Worm (Caenorhabditis elegans) whole organism, midembryonic: ENCODE measurements around the gene nfm-1.

Experiments
- T22C8.4 ChIP-seq: fragments of 200-800 bp; sonication (Bioruptor generic); IDR thresholded peaks from 2 replicates; pipeline ENCODE4 v1.3.6; 2022; ENCODE audit warnings: missing genetic modification characterization, missing compliant biosample characterization
- cog-1 ChIP-seq: sonication (generic microtip); optimal IDR thresholded peaks from 2 replicates; lab custom pipeline; 2016; ENCODE audit warnings: missing genetic modification characterization, missing compliant biosample characterization
- flt-1 ChIP-seq: fragments of 200-800 bp; sonication (Bioruptor generic); IDR thresholded peaks from 2 replicates; pipeline ENCODE4 v1.3.6; 2022; ENCODE audit warnings: missing genetic modification characterization, missing compliant biosample characterization
- klf-2 ChIP-seq: fragments of 200-800 bp; sonication (Bioruptor generic); conservative IDR thresholded peaks from 2 replicates; pipeline ENCODE4 v1.3.6; 2022; ENCODE audit warnings: missing genetic modification reagents, missing genetic modification characterization, missing compliant biosample characterization
- med-1 ChIP-seq: sonication (generic microtip); optimal IDR thresholded peaks from 2 replicates; lab custom pipeline; 2017; ENCODE audit warnings: missing genetic modification characterization, mild to moderate bottlenecking, missing compliant biosample characterization, antibody characterized with exemption, missing genetic modification reagents; ENCODE audit not compliant: insufficient read depth
- ref-1 ChIP-seq: fragments of 200-800 bp; sonication (Bioruptor generic); conservative IDR thresholded peaks from 2 replicates; pipeline ENCODE4 v1.3.6; 2022; ENCODE audit warnings: missing genetic modification reagents, missing genetic modification characterization, missing compliant biosample characterization
- tab-1 ChIP-seq: fragments of 200-800 bp; sonication (Bioruptor generic); IDR thresholded peaks from 2 replicates; pipeline ENCODE4 v1.3.6; 2022; ENCODE audit warnings: missing genetic modification characterization, missing compliant biosample characterization
- ztf-23 ChIP-seq: fragments of 200-800 bp; sonication (Bioruptor generic); IDR thresholded peaks from 2 replicates; pipeline ENCODE4 v1.3.6; 2022; ENCODE audit warnings: missing genetic modification reagents, missing genetic modification characterization, missing compliant biosample characterization
- ztf-29 ChIP-seq: fragments of 200-800 bp; sonication (Bioruptor generic); IDR thresholded peaks from 2 replicates; pipeline ENCODE4 v1.3.6; 2022; ENCODE audit warnings: missing genetic modification reagents, missing genetic modification characterization, missing compliant biosample characterization

DNA sequence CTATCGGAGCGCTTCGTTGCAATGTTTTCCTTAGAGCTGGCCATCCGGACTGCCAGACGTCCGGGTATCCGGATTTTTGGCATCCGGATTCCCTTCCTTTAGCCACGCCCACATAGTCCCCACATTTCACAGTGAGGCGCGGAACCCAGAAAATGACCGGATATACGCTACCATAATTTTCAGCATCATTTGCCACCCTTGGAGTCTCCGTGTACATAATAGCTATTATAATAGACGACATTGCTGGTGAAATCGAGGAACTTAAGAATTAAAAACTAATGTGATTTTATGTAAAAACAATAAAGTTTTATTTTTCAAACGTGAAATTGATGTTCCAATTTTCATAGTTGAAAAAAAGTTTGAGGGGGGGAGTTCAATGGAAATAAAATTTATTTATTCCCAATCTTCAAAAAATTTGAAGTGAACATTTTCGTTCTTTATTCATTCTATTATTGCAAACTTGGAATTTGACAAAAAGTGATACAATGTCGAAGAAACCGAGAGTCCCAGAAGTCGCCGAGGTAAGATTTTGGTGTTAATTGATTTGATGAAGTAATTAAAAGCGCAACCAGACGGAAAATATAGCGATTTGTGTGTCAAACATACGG is 51.1 kb downstream of the nfm-1 start:
- no peak for TF ChIP-seq ref-1 (GFP tag; lab: Robert Waterston, UW)
- no peak for TF ChIP-seq tab-1 (GFP tag; lab: Robert Waterston, UW)
- TF ChIP-seq med-1 (GFP tag; lab: Kevin White, UChicago) = no peak
- no peak for TF ChIP-seq T22C8.4 (GFP tag; lab: Robert Waterston, UW)
- TF ChIP-seq klf-2 = no peak
- TF ChIP-seq ztf-29 = no peak
- TF ChIP-seq ztf-23 = no peak
- no peak for TF ChIP-seq flt-1 (GFP tag; lab: Robert Waterston, UW)
- no peak for TF ChIP-seq cog-1
